Fruit fly (Drosophila melanogaster) whole organism, prepupa: ENCODE results near the gene Pif1.
A peak's percentile ranks its signal among the peaks of the same experiment; 100 is the strongest.

Experiments
- Blimp-1 ChIP-seq: fragments of 200-800 bp; sonication (Bioruptor generic); optimal IDR thresholded peaks from 3 replicates; lab custom pipeline; 2017; ENCODE audit warnings: missing biosample characterization, missing genetic modification characterization, mild to moderate bottlenecking, moderate library complexity, missing genetic modification reagents
- CG10631 ChIP-seq: fragments of 200-800 bp; sonication (Bioruptor generic); optimal IDR thresholded peaks from 2 replicates; lab custom pipeline; 2016; ENCODE audit warnings: missing biosample characterization, missing genetic modification characterization
- CG10669 ChIP-seq: fragments of 200-800 bp; sonication (Bioruptor generic); optimal IDR thresholded peaks from 3 replicates; lab custom pipeline; 2018; ENCODE audit warnings: missing biosample characterization, mild to moderate bottlenecking, missing genetic modification characterization, moderate library complexity
- CG11294 ChIP-seq: fragments of 200-800 bp; sonication (Bioruptor generic); IDR thresholded peaks from 2 replicates; pipeline ENCODE4 v1.3.6; 2022; ENCODE audit warnings: missing biosample characterization, missing genetic modification characterization
- CG11762 ChIP-seq: fragments of 200-800 bp; sonication (Bioruptor generic); optimal IDR thresholded peaks from 3 replicates; lab custom pipeline; 2016; ENCODE audit warnings: missing biosample characterization, missing genetic modification characterization; ENCODE audit not compliant: insufficient read depth
- CG11902 ChIP-seq: fragments of 200-800 bp; sonication (Bioruptor generic); optimal IDR thresholded peaks from 3 replicates; lab custom pipeline; 2016; ENCODE audit warnings: missing biosample characterization, missing genetic modification characterization
- CG15336 ChIP-seq: fragments of 200-800 bp; sonication (Bioruptor generic); IDR thresholded peaks from 2 replicates; pipeline ENCODE4 v1.3.6; 2022; ENCODE audit warnings: missing biosample characterization, missing genetic modification characterization
- CG16779 ChIP-seq: fragments of 200-800 bp; sonication (Bioruptor generic); optimal IDR thresholded peaks from 3 replicates; lab custom pipeline; 2017; ENCODE audit warnings: missing biosample characterization, mild to moderate bottlenecking, missing genetic modification characterization
- CG3032 ChIP-seq: fragments of 200-800 bp; optimal IDR thresholded peaks from 2 replicates; lab custom pipeline; 2019; ENCODE audit warnings: missing biosample characterization, mild to moderate bottlenecking, missing genetic modification characterization, moderate library complexity
- CG31627 ChIP-seq: fragments of 200-800 bp; sonication (Bioruptor generic); optimal IDR thresholded peaks from 3 replicates; lab custom pipeline; 2016; ENCODE audit warnings: missing biosample characterization, missing genetic modification characterization
- CG32006 ChIP-seq: fragments of 200-800 bp; sonication (Bioruptor generic); optimal IDR thresholded peaks from 3 replicates; lab custom pipeline; 2017; ENCODE audit warnings: missing biosample characterization, mild to moderate bottlenecking, missing genetic modification characterization
- CG34406 ChIP-seq: fragments of 200-800 bp; sonication (Bioruptor generic); optimal IDR thresholded peaks from 3 replicates; lab custom pipeline; 2016; ENCODE audit warnings: missing biosample characterization, missing genetic modification characterization
- CG3919 ChIP-seq: fragments of 200-800 bp; sonication (Bioruptor generic); optimal IDR thresholded peaks from 3 replicates; lab custom pipeline; 2016; ENCODE audit warnings: missing biosample characterization, missing genetic modification characterization
- CG4318 ChIP-seq: fragments of 200-800 bp; sonication (Bioruptor generic); optimal IDR thresholded peaks from 3 replicates; lab custom pipeline; 2017; ENCODE audit warnings: missing biosample characterization, mild to moderate bottlenecking, missing genetic modification characterization
- CG6163 ChIP-seq: fragments of 200-800 bp; sonication (Bioruptor generic); IDR thresholded peaks from 3 replicates; pipeline ENCODE4 v1.3.6; 2022; ENCODE audit warnings: missing biosample characterization, missing genetic modification characterization
- CG6276 ChIP-seq: fragments of 200-800 bp; sonication (Bioruptor generic); optimal IDR thresholded peaks from 2 replicates; lab custom pipeline; 2017; ENCODE audit warnings: missing biosample characterization, mild to moderate bottlenecking, missing genetic modification characterization
- CG6792 ChIP-seq: fragments of 200-800 bp; sonication (Bioruptor generic); optimal IDR thresholded peaks from 3 replicates; lab custom pipeline; 2016; ENCODE audit warnings: missing biosample characterization, missing genetic modification characterization
- CG6808 ChIP-seq: fragments of 200-800 bp; sonication (Bioruptor generic); optimal IDR thresholded peaks from 3 replicates; lab custom pipeline; 2017; ENCODE audit warnings: missing biosample characterization, missing genetic modification characterization, mild to moderate bottlenecking, moderate library complexity, missing genetic modification reagents
- CG8119 ChIP-seq: fragments of 200-800 bp; sonication (Bioruptor generic); IDR thresholded peaks from 3 replicates; pipeline ENCODE4 v1.3.6; 2022; ENCODE audit warnings: missing biosample characterization, missing genetic modification characterization
- CG8319 ChIP-seq: fragments of 200-800 bp; sonication (Bioruptor generic); optimal IDR thresholded peaks from 3 replicates; lab custom pipeline; 2016; ENCODE audit warnings: missing biosample characterization, missing genetic modification characterization
- CG8632 ChIP-seq: fragments of 200-800 bp; sonication (Bioruptor generic); optimal IDR thresholded peaks from 3 replicates; lab custom pipeline; 2016; ENCODE audit warnings: missing biosample characterization, missing genetic modification characterization
- Eip75B ChIP-seq: fragments of 200-800 bp; sonication (Bioruptor generic); optimal IDR thresholded peaks from 3 replicates; lab custom pipeline; 2016; ENCODE audit warnings: missing biosample characterization, missing genetic modification characterization
- Eip78C ChIP-seq: fragments of 200-800 bp; sonication (Bioruptor generic); peaks from one replicate; lab custom pipeline; 2016; ENCODE audit warnings: missing biosample characterization, missing genetic modification characterization
- Eip93F ChIP-seq: fragments of 200-800 bp; sonication (Bioruptor generic); optimal IDR thresholded peaks from 2 replicates; lab custom pipeline; 2016; ENCODE audit warnings: missing biosample characterization, mild to moderate bottlenecking, missing genetic modification characterization
- Ets21C ChIP-seq: fragments of 200-800 bp; sonication (Bioruptor generic); optimal IDR thresholded peaks from 3 replicates; lab custom pipeline; 2016; ENCODE audit warnings: missing biosample characterization, missing genetic modification characterization
- Ets96B ChIP-seq: fragments of 200-800 bp; optimal IDR thresholded peaks from 2 replicates; lab custom pipeline; 2019; ENCODE audit warnings: missing biosample characterization, mild to moderate bottlenecking, missing genetic modification characterization, moderate library complexity
- Hr38 ChIP-seq: sonication (Bioruptor generic); optimal IDR thresholded peaks from 2 replicates; lab custom pipeline; 2016; ENCODE audit warnings: missing biosample characterization, missing genetic modification characterization
- Hr39 ChIP-seq: fragments of 200-800 bp; sonication (Bioruptor generic); optimal IDR thresholded peaks from 2 replicates; lab custom pipeline; 2016; ENCODE audit warnings: missing biosample characterization, missing genetic modification characterization
- Hr4 ChIP-seq: fragments of 200-800 bp; sonication (Bioruptor generic); optimal IDR thresholded peaks from 3 replicates; lab custom pipeline; 2016; ENCODE audit warnings: missing biosample characterization, missing genetic modification characterization
- Lpt ChIP-seq: fragments of 200-800 bp; sonication (Bioruptor generic); optimal IDR thresholded peaks from 3 replicates; lab custom pipeline; 2016; ENCODE audit warnings: missing biosample characterization, missing genetic modification characterization
- Met ChIP-seq: fragments of 200-800 bp; sonication (Bioruptor generic); optimal IDR thresholded peaks from 3 replicates; lab custom pipeline; 2016; ENCODE audit warnings: missing biosample characterization, missing genetic modification characterization
- OdsH ChIP-seq: fragments of 200-800 bp; sonication (Bioruptor generic); optimal IDR thresholded peaks from 3 replicates; lab custom pipeline; 2016; ENCODE audit warnings: missing biosample characterization, missing genetic modification characterization
- Smox ChIP-seq: fragments of 200-800 bp; sonication (Bioruptor generic); optimal IDR thresholded peaks from 3 replicates; lab custom pipeline; 2016; ENCODE audit warnings: missing biosample characterization, missing genetic modification characterization
- Sox14 ChIP-seq: fragments of 200-800 bp; sonication (Bioruptor generic); optimal IDR thresholded peaks from 3 replicates; lab custom pipeline; 2016; ENCODE audit warnings: missing biosample characterization, missing genetic modification characterization
- Sox15 ChIP-seq: fragments of 200-800 bp; sonication (Bioruptor generic); optimal IDR thresholded peaks from 3 replicates; lab custom pipeline; 2016; ENCODE audit warnings: missing biosample characterization, missing genetic modification characterization
- acj6 ChIP-seq: fragments of 200-800 bp; sonication (Bioruptor generic); optimal IDR thresholded peaks from 3 replicates; lab custom pipeline; 2016; ENCODE audit warnings: missing biosample characterization, missing genetic modification characterization
- cyc ChIP-seq: fragments of 200-800 bp; sonication (Bioruptor generic); optimal IDR thresholded peaks from 3 replicates; lab custom pipeline; 2016; ENCODE audit warnings: missing biosample characterization, missing genetic modification characterization
- dac ChIP-seq: fragments of 200-800 bp; sonication (Bioruptor generic); optimal IDR thresholded peaks from 2 replicates; lab custom pipeline; 2017; ENCODE audit warnings: missing biosample characterization, mild to moderate bottlenecking, missing genetic modification characterization
- dsx ChIP-seq: fragments of 200-800 bp; optimal IDR thresholded peaks from 3 replicates; lab custom pipeline; 2019; ENCODE audit warnings: missing biosample characterization, mild to moderate bottlenecking, missing genetic modification characterization, moderate library complexity; ENCODE audit not compliant: poor library complexity, severe bottlenecking
- eg ChIP-seq: fragments of 200-800 bp; sonication (Bioruptor generic); IDR thresholded peaks from 3 replicates; pipeline ENCODE4 v1.3.6; 2022; ENCODE audit warnings: missing biosample characterization, missing genetic modification characterization
- esn ChIP-seq: fragments of 200-800 bp; sonication (Bioruptor generic); optimal IDR thresholded peaks from 2 replicates; lab custom pipeline; 2016; ENCODE audit warnings: missing biosample characterization, mild to moderate bottlenecking, missing genetic modification characterization, moderate library complexity
- fd59A ChIP-seq: fragments of 200-800 bp; sonication (Bioruptor generic); optimal IDR thresholded peaks from 2 replicates; lab custom pipeline; 2017; ENCODE audit warnings: missing biosample characterization, mild to moderate bottlenecking, missing genetic modification characterization, missing genetic modification reagents
- fd85E ChIP-seq: fragments of 200-800 bp; sonication (Bioruptor generic); optimal IDR thresholded peaks from 3 replicates; lab custom pipeline; 2016; ENCODE audit warnings: missing biosample characterization, missing genetic modification characterization
- fkh ChIP-seq: fragments of 200-800 bp; sonication (Bioruptor generic); optimal IDR thresholded peaks from 3 replicates; lab custom pipeline; 2017; ENCODE audit warnings: missing biosample characterization, mild to moderate bottlenecking, missing genetic modification characterization, moderate library complexity
- lz ChIP-seq: fragments of 200-800 bp; sonication (Bioruptor generic); optimal IDR thresholded peaks from 3 replicates; lab custom pipeline; 2016; ENCODE audit warnings: missing biosample characterization, missing genetic modification characterization
- net ChIP-seq: fragments of 200-800 bp; sonication (Bioruptor generic); optimal IDR thresholded peaks from 3 replicates; lab custom pipeline; 2016; ENCODE audit warnings: missing biosample characterization, missing genetic modification characterization
- pdm3 ChIP-seq: fragments of 200-800 bp; sonication (Bioruptor generic); optimal IDR thresholded peaks from 3 replicates; lab custom pipeline; 2016; ENCODE audit warnings: missing biosample characterization, missing genetic modification characterization
- spab ChIP-seq: fragments of 200-800 bp; sonication (Bioruptor generic); optimal IDR thresholded peaks from 2 replicates; lab custom pipeline; 2017; ENCODE audit warnings: missing biosample characterization, mild to moderate bottlenecking, missing genetic modification characterization, missing genetic modification reagents
- svp ChIP-seq: fragments of 200-800 bp; sonication (Bioruptor generic); peaks from one replicate; lab custom pipeline; 2016; ENCODE audit warnings: missing biosample characterization, missing genetic modification characterization
- vri ChIP-seq: fragments of 200-800 bp; sonication (Bioruptor generic); optimal IDR thresholded peaks from 3 replicates; lab custom pipeline; 2016; ENCODE audit warnings: missing biosample characterization, mild to moderate bottlenecking, missing genetic modification characterization

Pif1 gene

dm6 chr2L:3482712-3483111 is 12.9 kb upstream of the Pif1 start (continued):
- TF ChIP-seq net (GFP tag; lab: Kevin White, UChicago) (peak; percentile 61), Hr39 (GFP tag; lab: Kevin White, UChicago) (no peak), Blimp-1 (GFP tag; lab: Kevin White, UChicago) (no peak), Eip78C (GFP tag; lab: Kevin White, UChicago) (peak; percentile 84), Sox15 (GFP tag; lab: Kevin White, UChicago) (no peak), vri (no peak), Ets21C (no peak), Hr4 (GFP tag; lab: Kevin White, UChicago) (peak; percentile 76), CG8632 (GFP tag; lab: Kevin White, UChicago) (peak; percentile 29), CG11294 (GFP tag; lab: Robert Waterston, UW) (peak; percentile 69), fkh (GFP tag; lab: Kevin White, UChicago) (no peak), Sox14 (GFP tag; lab: Kevin White, UChicago) (peak; percentile 11), CG6276 (GFP tag; lab: Kevin White, UChicago) (peak; percentile 72), esn (GFP tag; lab: Kevin White, UChicago) (no peak), spab (GFP tag; lab: Kevin White, UChicago) (peak; percentile 34), OdsH (GFP tag; lab: Kevin White, UChicago) (peak; percentile 59), CG11762 (GFP tag; lab: Kevin White, UChicago) (peak; percentile 15)

dm6 chr2L:3482037-3482436 is 12.2 kb upstream of the Pif1 start:
- TF ChIP-seq CG10669 (GFP tag; lab: Kevin White, UChicago) (no peak), spab (GFP tag; lab: Kevin White, UChicago) (no peak), net (GFP tag; lab: Kevin White, UChicago) (peak; percentile 26), CG6808 (GFP tag; lab: Kevin White, UChicago) (no peak), CG10631 (GFP tag; lab: Kevin White, UChicago) (no peak), dsx (GFP tag; lab: Kevin White, UChicago) (no peak), CG11762 (GFP tag; lab: Kevin White, UChicago) (peak; percentile 39), acj6 (GFP tag; lab: Kevin White, UChicago) (no peak), lz (no peak), Sox14 (GFP tag; lab: Kevin White, UChicago) (no peak), Blimp-1 (GFP tag; lab: Kevin White, UChicago) (no peak), Smox (GFP tag; lab: Kevin White, UChicago) (no peak), Lpt (GFP tag; lab: Kevin White, UChicago) (peak; percentile 17), CG8319 (GFP tag; lab: Kevin White, UChicago) (no peak), cyc (GFP tag; lab: Kevin White, UChicago) (no peak), Hr4 (GFP tag; lab: Kevin White, UChicago) (peak; percentile 82), Ets96B (tag; lab: Kevin White, UChicago) (no peak), CG34406 (GFP tag; lab: Kevin White, UChicago) (no peak), CG32006 (GFP tag; lab: Kevin White, UChicago) (peak; percentile 74), fd59A (GFP tag; lab: Kevin White, UChicago) (no peak), CG11902 (GFP tag; lab: Kevin White, UChicago) (no peak), dac (GFP tag; lab: Kevin White, UChicago) (peak; percentile 51), Eip75B (GFP tag; lab: Kevin White, UChicago) (no peak), svp (GFP tag; lab: Kevin White, UChicago) (no peak), fd85E (GFP tag; lab: Kevin White, UChicago) (no peak), CG6163 (GFP tag; lab: Robert Waterston, UW) (peak; percentile 48; the same call in 2 of the 3 replicates), CG31627 (no peak), Met (GFP tag; lab: Kevin White, UChicago) (no peak), Hr38 (no peak), CG15336 (peak; percentile 86), CG3919 (GFP tag; lab: Kevin White, UChicago) (peak; percentile 13), CG3032 (tag; lab: Kevin White, UChicago) (no peak), Eip93F (no peak), CG6792 (GFP tag; lab: Kevin White, UChicago) (no peak), CG4318 (peak; percentile 55), CG8119 (GFP tag; lab: Robert Waterston, UW) (peak; percentile 84), OdsH (GFP tag; lab: Kevin White, UChicago) (peak; percentile 41), CG16779 (tag; lab: Kevin White, UChicago) (no peak), pdm3 (GFP tag; lab: Kevin White, UChicago) (peak; percentile 52), eg (GFP tag; lab: Robert Waterston, UW) (peak; percentile 85), fkh (GFP tag; lab: Kevin White, UChicago) (no peak), vri (no peak)
